Worm (Caenorhabditis elegans): Measurements from ENCODE around the gene srh-214.

srh-214 gene

ce11 chrV:16794828-16795354, 34.7 kb downstream of the srh-214 start, which contains the start of the genes ctps-1 and pus-1:
Gene ctps-1, plus strand, starts transcription at chrV:16794878.
Gene pus-1, minus strand, starts transcription at chrV:16794952.
- TF ChIP-seq duxl-1 (tag; optimal IDR thresholded peaks at IDR 0.05; ENCODE audit: poor library complexity) (peak; percentile 75), zag-1 (tag; optimal IDR thresholded peaks at IDR 0.05) (no peak), snpc-4 (tag; optimal IDR thresholded peaks at IDR 0.05) (peak; percentile 2), mes-2 (tag; optimal IDR thresholded peaks at IDR 0.05; ENCODE audit: poor library complexity, severe bottlenecking) (peak; percentile 79), sdz-12 (GFP tag; optimal IDR thresholded peaks at IDR 0.05) (no peak), nhr-48 (tag; optimal IDR thresholded peaks at IDR 0.05) (no peak), T26A8.4 (GFP tag; IDR thresholded peaks at IDR 0.05) (peak; percentile 41; the same call in 1 of the 2 replicates), spr-1 (tag; optimal IDR thresholded peaks at IDR 0.05) (no peak), T20F7.1 (GFP tag; optimal IDR thresholded peaks at IDR 0.05) (no peak), F10B5.3 (tag; optimal IDR thresholded peaks at IDR 0.05) (no peak), ztf-11 (tag; optimal IDR thresholded peaks at IDR 0.05) (no peak), mxl-2 (GFP tag; conservative IDR thresholded peaks at IDR 0.05) (no peak), dve-1 (tag; optimal IDR thresholded peaks at IDR 0.05; ENCODE audit: insufficient read depth) (peak; percentile 70), unc-39 (tag; optimal IDR thresholded peaks at IDR 0.05) (no peak), zip-11 (GFP tag; IDR thresholded peaks at IDR 0.05) (no peak), fkh-10 (GFP tag; optimal IDR thresholded peaks at IDR 0.05) (no peak), cey-2 (tag; optimal IDR thresholded peaks at IDR 0.05; ENCODE audit: borderline replicate concordance, insufficient read depth) (no peak), nhr-25 (tag; optimal IDR thresholded peaks at IDR 0.05; ENCODE audit: borderline replicate concordance, insufficient read depth) (no peak), dpl-1 (GFP tag; optimal IDR thresholded peaks at IDR 0.05) (peak; percentile 78), lin-29 (GFP tag; IDR thresholded peaks at IDR 0.05) (0 out of 2 replicates have a peak, but pooled peaks have one; percentile 28), spr-3 (GFP tag; optimal IDR thresholded peaks at IDR 0.05) (no peak), nhr-102 (tag; optimal IDR thresholded peaks at IDR 0.05) (no peak), daf-12 (tag; optimal IDR thresholded peaks at IDR 0.05) (no peak), gei-8 (GFP tag; optimal IDR thresholded peaks at IDR 0.05) (no peak), nhr-76 (tag; optimal IDR thresholded peaks at IDR 0.05) (no peak), ceh-44 (GFP tag; IDR thresholded peaks at IDR 0.05) (no peak), F37D6.2 (tag; optimal IDR thresholded peaks at IDR 0.05) (no peak), nhr-6 (tag; optimal IDR thresholded peaks at IDR 0.05) (peak; percentile 53), nhr-77 (tag; optimal IDR thresholded peaks at IDR 0.05) (peak; percentile 21), dmd-8 (GFP tag; IDR thresholded peaks at IDR 0.05) (no peak), lin-39 (tag; optimal IDR thresholded peaks at IDR 0.05) (no peak), hlh-11 (tag; optimal IDR thresholded peaks at IDR 0.05) (peak; percentile 37), mep-1 (tag; optimal IDR thresholded peaks at IDR 0.05) (peak; percentile 68), madf-5 (GFP tag; IDR thresholded peaks at IDR 0.05) (no peak), mxl-3 (GFP tag; optimal IDR thresholded peaks at IDR 0.05) (no peak), rbr-2 (tag; optimal IDR thresholded peaks at IDR 0.05) (peak; percentile 31), zfp-2 (tag; optimal IDR thresholded peaks at IDR 0.05) (no peak), nhr-28 (tag; optimal IDR thresholded peaks at IDR 0.05) (peak; percentile 9), set-16 (GFP tag; IDR thresholded peaks at IDR 0.05) (no peak), vab-7 (GFP tag; IDR thresholded peaks at IDR 0.05) (no peak), mdl-1 (tag; optimal IDR thresholded peaks at IDR 0.05) (no peak), ceh-62 (tag; optimal IDR thresholded peaks at IDR 0.05) (no peak), skn-1 (tag; optimal IDR thresholded peaks at IDR 0.05) (no peak), F44E2.7 (GFP tag; IDR thresholded peaks at IDR 0.05) (no peak), D1046.2 (GFP tag; IDR thresholded peaks at IDR 0.05) (no peak), Y5F2A.4 (GFP tag; optimal IDR thresholded peaks at IDR 0.05) (no peak), ama-1 (optimal IDR thresholded peaks at IDR 0.05) (peak; percentile 10), F26F4.8 (GFP tag; conservative IDR thresholded peaks at IDR 0.05) (no peak), hmg-1.1 (GFP tag; IDR thresholded peaks at IDR 0.05) (peak; percentile 48), fos-1 (tag; optimal IDR thresholded peaks at IDR 0.05) (no peak), ces-1 (GFP tag; optimal IDR thresholded peaks at IDR 0.05) (no peak), nhr-237 (tag; optimal IDR thresholded peaks at IDR 0.05) (no peak)

Measured in whole organism, L4 larva.